Worm (Caenorhabditis elegans) whole organism, L4 larva: ENCODE data around the gene C31H2.3.

Source experiments
- F37D6.2 ChIP-seq: sonication (generic microtip); optimal IDR thresholded peaks from 2 replicates; lab custom pipeline; 2016; ENCODE audit warnings: mild to moderate bottlenecking, missing genetic modification characterization, missing compliant biosample characterization
- F49E8.2 ChIP-seq: sonication (generic microtip); optimal IDR thresholded peaks from 2 replicates; lab custom pipeline; 2016; ENCODE audit warnings: missing compliant biosample characterization, mild to moderate bottlenecking, missing genetic modification characterization, borderline replicate concordance
- Y105C5A.15 ChIP-seq: fragments of 200-800 bp; sonication (Bioruptor generic); IDR thresholded peaks from 2 replicates; pipeline ENCODE4 v1.3.6; 2022; ENCODE audit warnings: missing genetic modification characterization, missing compliant biosample characterization
- ZK337.2 ChIP-seq: fragments of 200-800 bp; sonication (Bioruptor generic); IDR thresholded peaks from 2 replicates; pipeline ENCODE4 v1.3.6; 2022; ENCODE audit warnings: missing genetic modification reagents, missing genetic modification characterization, missing compliant biosample characterization
- aha-1 ChIP-seq: fragments of 150-350 bp; peaks from one replicate; lab custom pipeline; 2014; ENCODE audit warnings: missing biosample characterization, missing genetic modification characterization
- ama-1 ChIP-seq: fragments of 150-350 bp; optimal IDR thresholded peaks from 2 replicates; lab custom pipeline; 2014; ENCODE audit warnings: inconsistent platforms, mixed read lengths
- arid-1 ChIP-seq: fragments of 200-800 bp; sonication (Bioruptor generic); conservative IDR thresholded peaks from 2 replicates; pipeline ENCODE4 v1.3.6; 2022; ENCODE audit warnings: missing genetic modification reagents, missing genetic modification characterization, missing compliant biosample characterization
- ceh-44 ChIP-seq: fragments of 200-800 bp; sonication (Bioruptor generic); IDR thresholded peaks from 2 replicates; pipeline ENCODE4 v1.3.6; 2022; ENCODE audit warnings: missing genetic modification reagents, missing genetic modification characterization, missing compliant biosample characterization
- ceh-62 ChIP-seq: sonication (generic microtip); optimal IDR thresholded peaks from 2 replicates; lab custom pipeline; 2017; ENCODE audit warnings: missing biosample characterization, missing genetic modification characterization
- ces-1 ChIP-seq: fragments of 150-350 bp; sonication (generic microtip); optimal IDR thresholded peaks from 4 replicates; lab custom pipeline; 2014; ENCODE audit warnings: missing biosample characterization, missing genetic modification reagents, missing genetic modification characterization
- ctbp-1 ChIP-seq: fragments of 200-800 bp; sonication (Bioruptor generic); IDR thresholded peaks from 2 replicates; pipeline ENCODE4 v1.3.6; 2022; ENCODE audit warnings: missing genetic modification reagents, missing genetic modification characterization, missing compliant biosample characterization
- daf-16 ChIP-seq, 3 experiments: sonication (generic microtip); optimal IDR thresholded peaks; 2 replicates each; lab custom pipeline; 2016 to 2017; ENCODE audit warnings: missing genetic modification characterization in 3 of 3, missing genetic modification reagents in 3 of 3, mild to moderate bottlenecking in 2 of 3, missing compliant biosample characterization in 2 of 3, missing biosample characterization in 1 of 3, moderate library complexity in 1 of 3
- dmd-6 ChIP-seq: fragments of 200-800 bp; sonication (Bioruptor generic); IDR thresholded peaks from 2 replicates; pipeline ENCODE4 v1.3.6; 2022; ENCODE audit warnings: missing genetic modification reagents, missing genetic modification characterization, missing compliant biosample characterization
- dmd-9 ChIP-seq: fragments of 200-800 bp; sonication (Bioruptor generic); IDR thresholded peaks from 2 replicates; pipeline ENCODE4 v1.3.6; 2022; ENCODE audit warnings: missing genetic modification reagents, missing genetic modification characterization, missing compliant biosample characterization
- dpl-1 ChIP-seq: fragments of 150-350 bp; optimal IDR thresholded peaks from 2 replicates; lab custom pipeline; 2014; ENCODE audit warnings: missing biosample characterization, missing genetic modification reagents, missing genetic modification characterization
- egl-27 ChIP-seq: sonication (generic microtip); optimal IDR thresholded peaks from 3 replicates; lab custom pipeline; 2017; ENCODE audit warnings: missing biosample characterization, missing genetic modification reagents, missing genetic modification characterization
- egl-43 ChIP-seq: fragments of 200-800 bp; sonication (Bioruptor generic); IDR thresholded peaks from 2 replicates; pipeline ENCODE4 v1.3.6; 2022; ENCODE audit warnings: missing genetic modification reagents, missing genetic modification characterization, missing compliant biosample characterization
- fkh-10 ChIP-seq: fragments of 150-350 bp; optimal IDR thresholded peaks from 2 replicates; lab custom pipeline; 2014; ENCODE audit warnings: missing biosample characterization, missing genetic modification reagents, missing genetic modification characterization
- fos-1 ChIP-seq: fragments of 150-350 bp; optimal IDR thresholded peaks from 2 replicates; lab custom pipeline; 2014; ENCODE audit warnings: missing biosample characterization, missing genetic modification characterization
- gei-8 ChIP-seq: fragments of 200-800 bp; sonication (Bioruptor generic); optimal IDR thresholded peaks from 2 replicates; lab custom pipeline; 2018; ENCODE audit warnings: mild to moderate bottlenecking, missing genetic modification characterization, missing compliant biosample characterization
- hif-1 ChIP-seq, 2 experiments: sonication (generic microtip); optimal IDR thresholded peaks; 2 replicates each; lab custom pipeline; 2016 to 2017; ENCODE audit warnings: missing compliant biosample characterization in 2 of 2, missing genetic modification characterization in 2 of 2, missing genetic modification reagents in 2 of 2, missing genotype in 2 of 2, mild to moderate bottlenecking in 1 of 2
- jun-1 ChIP-seq: fragments of 150-350 bp; optimal IDR thresholded peaks from 2 replicates; lab custom pipeline; 2014; ENCODE audit warnings: missing biosample characterization, missing genetic modification reagents, missing genetic modification characterization
- lim-7 ChIP-seq: fragments of 200-800 bp; sonication (Bioruptor generic); IDR thresholded peaks from 2 replicates; pipeline ENCODE4 v1.3.6; 2022; ENCODE audit warnings: missing genetic modification characterization, missing compliant biosample characterization
- lin-38 ChIP-seq: fragments of 200-800 bp; sonication (Bioruptor generic); IDR thresholded peaks from 2 replicates; pipeline ENCODE4 v1.3.6; 2022; ENCODE audit warnings: missing genetic modification reagents, missing genetic modification characterization, missing compliant biosample characterization
- lir-3 ChIP-seq: sonication (generic microtip); optimal IDR thresholded peaks from 2 replicates; lab custom pipeline; 2016; ENCODE audit warnings: mild to moderate bottlenecking, missing genetic modification characterization, missing compliant biosample characterization
- lsy-2 ChIP-seq, 2 experiments: fragments of 150-350 bp in 1 of 2; sonication (generic microtip) in 1 of 2; optimal IDR thresholded peaks; 2 replicates each; lab custom pipeline; 2014 to 2017; ENCODE audit warnings: missing biosample characterization in 2 of 2, missing genetic modification characterization in 2 of 2
- mep-1 ChIP-seq: fragments of 150-350 bp; sonication (generic microtip); optimal IDR thresholded peaks from 3 replicates; lab custom pipeline; 2014; ENCODE audit warnings: missing biosample characterization, missing genetic modification characterization
- mes-2 ChIP-seq: sonication (generic microtip); optimal IDR thresholded peaks from 2 replicates; lab custom pipeline; 2016; ENCODE audit warnings: missing genotype, mild to moderate bottlenecking, missing genetic modification characterization, missing compliant biosample characterization; ENCODE audit not compliant: poor library complexity, severe bottlenecking
- nhr-10 ChIP-seq: fragments of 150-350 bp; optimal IDR thresholded peaks from 2 replicates; lab custom pipeline; 2014; ENCODE audit warnings: missing biosample characterization, missing genetic modification characterization
- nhr-237 ChIP-seq: sonication (generic microtip); optimal IDR thresholded peaks from 2 replicates; lab custom pipeline; 2017; ENCODE audit warnings: missing biosample characterization, missing genetic modification characterization
- nhr-28 ChIP-seq: fragments of 150-350 bp; optimal IDR thresholded peaks from 2 replicates; lab custom pipeline; 2014; ENCODE audit warnings: missing biosample characterization, missing genetic modification characterization
- nhr-42 ChIP-seq: fragments of 200-800 bp; sonication (Bioruptor generic); IDR thresholded peaks from 2 replicates; pipeline ENCODE4 v1.3.6; 2022; ENCODE audit warnings: missing genetic modification characterization, missing compliant biosample characterization
- pha-4 ChIP-seq, 2 experiments: fragments of 150-350 bp in 1 of 2; fragments of 200-800 bp in 1 of 2; sonication (Bioruptor generic) in 1 of 2; IDR thresholded peaks in 1 of 2; optimal IDR thresholded peaks in 1 of 2; 2 replicates each; pipeline versions ENCODE4 v1.3.6 to Lab custom; 2014 to 2022; ENCODE audit warnings: missing genetic modification characterization in 2 of 2, missing genetic modification reagents in 2 of 2, missing biosample characterization in 1 of 2, missing compliant biosample characterization in 1 of 2
- php-3 ChIP-seq: fragments of 200-800 bp; sonication (Bioruptor generic); IDR thresholded peaks from 2 replicates; pipeline ENCODE4 v1.3.6; 2022; ENCODE audit warnings: missing genetic modification reagents, missing genetic modification characterization, missing compliant biosample characterization
- skn-1 ChIP-seq: fragments of 150-350 bp; optimal IDR thresholded peaks from 2 replicates; lab custom pipeline; 2014; ENCODE audit warnings: missing biosample characterization, missing genetic modification characterization
- snpc-4 ChIP-seq: fragments of 150-350 bp; optimal IDR thresholded peaks from 2 replicates; lab custom pipeline; 2014; ENCODE audit warnings: missing biosample characterization, missing genetic modification characterization
- spr-1 ChIP-seq: sonication (generic microtip); optimal IDR thresholded peaks from 2 replicates; lab custom pipeline; 2016; ENCODE audit warnings: mild to moderate bottlenecking, missing genetic modification characterization, missing compliant biosample characterization
- unc-62 ChIP-seq, 3 experiments: fragments of 150-350 bp in 1 of 3; sonication (generic microtip); optimal IDR thresholded peaks in 2 of 3; peaks in 1 of 3; 1 replicate in 1 of 3; 2 replicates in 2 of 3; lab custom pipeline; 2014 to 2017; ENCODE audit warnings: missing biosample characterization in 3 of 3, missing genetic modification characterization in 3 of 3, missing genetic modification reagents in 3 of 3, missing genotype in 1 of 3
- zfp-3 ChIP-seq: fragments of 200-800 bp; sonication (Bioruptor generic); conservative IDR thresholded peaks from 2 replicates; pipeline ENCODE4 v1.3.6; 2022; ENCODE audit warnings: missing genetic modification reagents, missing genetic modification characterization, missing compliant biosample characterization

Gene C31H2.3

DNA sequence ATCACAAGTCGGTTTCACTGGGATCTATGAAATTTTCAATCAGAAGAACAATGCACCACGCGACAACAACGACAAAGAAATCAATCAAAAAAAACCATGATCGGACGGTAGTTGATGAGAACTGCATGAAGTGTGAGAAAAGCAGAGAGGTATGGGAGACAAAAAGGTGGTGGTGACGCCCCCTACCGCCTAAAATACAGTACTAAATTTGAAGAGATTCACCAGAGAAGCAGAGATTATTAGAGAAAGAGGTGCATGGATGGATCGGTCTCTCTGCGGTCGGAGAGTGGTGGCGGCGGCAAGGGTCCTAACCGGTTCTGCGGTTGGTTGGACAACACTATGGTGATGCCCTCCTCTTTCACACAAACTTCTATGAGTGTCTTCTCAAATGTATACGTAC, 34.9 kb downstream of the C31H2.3 start (continued):
- TF ChIP-seq jun-1 (tag; lab: Kevin White, UChicago) (no peak), arid-1 (GFP tag; lab: Robert Waterston, UW) (no peak), nhr-42 (GFP tag; lab: Robert Waterston, UW) (no peak), ceh-44 (GFP tag; lab: Robert Waterston, UW) (no peak), dmd-9 (no peak), php-3 (GFP tag; lab: Robert Waterston, UW) (no peak), fos-1 (tag; lab: Kevin White, UChicago) (no peak), fkh-10 (GFP tag; lab: Kevin White, UChicago) (no peak), spr-1 (tag; lab: Kevin White, UChicago) (peak; percentile 18), lim-7 (GFP tag; lab: Robert Waterston, UW) (no peak), nhr-10 (tag; lab: Kevin White, UChicago) (no peak), nhr-28 (tag; lab: Kevin White, UChicago) (peak; percentile 64), nhr-237 (tag; lab: Kevin White, UChicago) (no peak), lir-3 (tag; lab: Kevin White, UChicago) (no peak), ZK337.2 (GFP tag; lab: Robert Waterston, UW) (no peak), dpl-1 (GFP tag; lab: Kevin White, UChicago) (no peak), hif-1 (tag; optimal IDR thresholded peaks at IDR 0.05; lab: Kevin White, UChicago) (peak in 1 of 2 experiments; percentile 11), unc-62 (GFP tag; optimal IDR thresholded peaks at IDR 0.05 in 1 of 2; lab: Kevin White, UChicago) (peak in 1 of 2 experiments; percentile 8), unc-62 (tag; optimal IDR thresholded peaks at IDR 0.05; lab: Kevin White, UChicago) (no peak), egl-43 (GFP tag; lab: Robert Waterston, UW) (peak; percentile 65; the same call in 1 of the 2 replicates), mep-1 (peak; percentile 42)
- TF ChIP-seq, all 104 proteins: peak for 23

DNA sequence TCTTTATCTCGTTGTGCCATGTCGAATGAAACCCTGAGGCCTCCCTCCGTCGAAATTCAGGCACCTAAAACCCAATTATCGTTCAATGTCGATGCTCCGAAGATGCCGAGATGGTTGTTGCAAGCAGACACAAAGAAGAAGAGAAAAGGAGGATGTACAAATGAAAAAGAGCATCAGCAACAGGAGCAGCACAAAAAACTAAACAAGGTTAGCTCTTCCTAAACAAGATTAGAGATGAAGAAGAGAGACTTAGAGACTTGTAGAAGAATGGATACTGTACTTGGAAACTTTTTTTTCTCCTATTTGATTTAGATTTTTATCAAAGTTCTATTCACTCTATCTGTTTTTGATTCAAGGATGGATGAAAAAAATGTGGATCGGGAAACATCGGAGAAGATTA, 36.6 kb downstream of the C31H2.3 start:
- TF ChIP-seq skn-1 (tag; lab: Kevin White, UChicago) (no peak), jun-1 (tag; lab: Kevin White, UChicago) (no peak), ama-1 (lab: Kevin White, UChicago) (no peak), aha-1 (tag; lab: Kevin White, UChicago) (peak; percentile 29), snpc-4 (tag; lab: Kevin White, UChicago) (no peak), egl-27 (tag; lab: Kevin White, UChicago) (no peak), lin-38 (GFP tag; lab: Robert Waterston, UW) (no peak), mep-1 (no peak), fkh-10 (GFP tag; lab: Kevin White, UChicago) (peak; percentile 49), pha-4 (GFP tag; IDR thresholded peaks at IDR 0.05; lab: Robert Waterston, UW) (no peak), pha-4 (tag; optimal IDR thresholded peaks at IDR 0.05; lab: Kevin White, UChicago) (no peak), F49E8.2 (no peak), Y105C5A.15 (GFP tag; lab: Robert Waterston, UW) (no peak), arid-1 (GFP tag; lab: Robert Waterston, UW) (no peak), dmd-6 (GFP tag; lab: Robert Waterston, UW) (0 out of 2 replicates have a peak, but pooled peaks have one; percentile 6), zfp-3 (GFP tag; lab: Robert Waterston, UW) (no peak), nhr-10 (tag; lab: Kevin White, UChicago) (no peak), daf-16 (GFP tag; optimal IDR thresholded peaks at IDR 0.05; lab: Kevin White, UChicago) (no peak), daf-16 (tag; optimal IDR thresholded peaks at IDR 0.05; lab: Kevin White, UChicago) (no peak), ctbp-1 (GFP tag; lab: Robert Waterston, UW) (peak; percentile 73), F37D6.2 (no peak), ceh-62 (tag; lab: Kevin White, UChicago) (no peak), fos-1 (tag; lab: Kevin White, UChicago) (no peak), dpl-1 (GFP tag; lab: Kevin White, UChicago) (no peak), lsy-2 (tag; optimal IDR thresholded peaks at IDR 0.05; lab: Kevin White, UChicago) (peak in 1 of 2 experiments; percentile 52), gei-8 (GFP tag; lab: Kevin White, UChicago) (no peak), ces-1 (GFP tag; lab: Kevin White, UChicago) (peak; percentile 95), mes-2 (tag; lab: Kevin White, UChicago) (peak; percentile 9)
